Fruit fly (Drosophila melanogaster) whole organism, embryonic: ENCODE results near the gene CG46465.

Experiments
- BEAF-32 ChIP-seq: fragments of 200-800 bp; sonication (Bioruptor generic); optimal IDR thresholded peaks from 3 replicates; lab custom pipeline; 2017; ENCODE audit warnings: missing biosample characterization, missing genetic modification characterization, mild to moderate bottlenecking, moderate library complexity, missing genetic modification reagents
- CG10147 ChIP-seq: fragments of 200-800 bp; sonication (Bioruptor generic); optimal IDR thresholded peaks from 2 replicates; lab custom pipeline; 2019; ENCODE audit warnings: missing biosample characterization, mild to moderate bottlenecking, missing genetic modification characterization, moderate library complexity
- CG12769 ChIP-seq: fragments of 200-800 bp; sonication (Bioruptor generic); optimal IDR thresholded peaks from 2 replicates; lab custom pipeline; 2019; ENCODE audit warnings: missing biosample characterization, mild to moderate bottlenecking, missing genetic modification characterization, moderate library complexity
- CG13287 ChIP-seq: fragments of 200-800 bp; sonication (Bioruptor generic); IDR thresholded peaks from 2 replicates; pipeline ENCODE4 v1.3.6; 2022; ENCODE audit warnings: missing biosample characterization, missing genetic modification characterization; ENCODE audit not compliant: partially characterized antibody
- CG13894 ChIP-seq: fragments of 200-800 bp; sonication (Bioruptor generic); optimal IDR thresholded peaks from 3 replicates; lab custom pipeline; 2018; ENCODE audit warnings: missing biosample characterization, mild to moderate bottlenecking, missing genetic modification characterization, moderate library complexity
- CG16813 ChIP-seq: fragments of 200-800 bp; sonication (Bioruptor generic); IDR thresholded peaks from 3 replicates; pipeline ENCODE4 v1.3.6; 2022; ENCODE audit warnings: missing biosample characterization, missing genetic modification characterization; ENCODE audit not compliant: partially characterized antibody
- CG18476 ChIP-seq: fragments of 200-800 bp; sonication (Bioruptor generic); optimal IDR thresholded peaks from 2 replicates; lab custom pipeline; 2016; ENCODE audit warnings: missing biosample characterization, mild to moderate bottlenecking, missing genetic modification characterization
- CG2116 ChIP-seq: fragments of 200-800 bp; sonication (Bioruptor generic); optimal IDR thresholded peaks from 3 replicates; lab custom pipeline; 2018; ENCODE audit warnings: missing biosample characterization, mild to moderate bottlenecking, missing genetic modification characterization
- CG2120 ChIP-seq: fragments of 200-800 bp; sonication (Bioruptor generic); optimal IDR thresholded peaks from 3 replicates; lab custom pipeline; 2016; ENCODE audit warnings: missing biosample characterization, missing genetic modification characterization
- CG2129 ChIP-seq: fragments of 200-800 bp; sonication (Bioruptor generic); IDR thresholded peaks from 2 replicates; pipeline ENCODE4 v1.3.6; 2022; ENCODE audit warnings: missing biosample characterization, missing genetic modification characterization; ENCODE audit not compliant: partially characterized antibody
- CG2199 ChIP-seq: fragments of 200-800 bp; sonication (Bioruptor generic); IDR thresholded peaks from 3 replicates; pipeline ENCODE4 v1.3.6; 2022; ENCODE audit warnings: missing biosample characterization, missing genetic modification characterization
- CG3065 ChIP-seq: fragments of 200-800 bp; sonication (Bioruptor generic); optimal IDR thresholded peaks from 2 replicates; lab custom pipeline; 2016; ENCODE audit warnings: missing biosample characterization, missing genetic modification characterization
- CG34224 ChIP-seq: fragments of 200-800 bp; sonication (Bioruptor generic); IDR thresholded peaks from 3 replicates; pipeline ENCODE4 v1.3.6; 2022; ENCODE audit warnings: missing biosample characterization, missing genetic modification characterization; ENCODE audit not compliant: partially characterized antibody
- CG6765 ChIP-seq: fragments of 200-800 bp; sonication (Bioruptor generic); optimal IDR thresholded peaks from 3 replicates; lab custom pipeline; 2017; ENCODE audit warnings: missing biosample characterization, mild to moderate bottlenecking, missing genetic modification characterization
- CG6791 ChIP-seq: fragments of 200-800 bp; sonication (Bioruptor generic); IDR thresholded peaks from 3 replicates; pipeline ENCODE4 v1.3.6; 2022; ENCODE audit warnings: missing biosample characterization, missing genetic modification characterization; ENCODE audit not compliant: partially characterized antibody
- CG7963 ChIP-seq: fragments of 200-800 bp; sonication (Bioruptor generic); IDR thresholded peaks from 3 replicates; pipeline ENCODE4 v1.3.6; 2022; ENCODE audit warnings: missing biosample characterization, missing genetic modification characterization; ENCODE audit not compliant: partially characterized antibody
- CG7987 ChIP-seq: fragments of 200-800 bp; sonication (Bioruptor generic); optimal IDR thresholded peaks from 2 replicates; lab custom pipeline; 2018; ENCODE audit warnings: missing biosample characterization, mild to moderate bottlenecking, missing genetic modification characterization, moderate library complexity
- CG8924 ChIP-seq: fragments of 200-800 bp; optimal IDR thresholded peaks from 3 replicates; lab custom pipeline; 2019; ENCODE audit warnings: missing biosample characterization, mild to moderate bottlenecking, missing genetic modification characterization, moderate library complexity
- CG9437 ChIP-seq: fragments of 200-800 bp; sonication (Bioruptor generic); optimal IDR thresholded peaks from 2 replicates; lab custom pipeline; 2018; ENCODE audit warnings: missing biosample characterization, mild to moderate bottlenecking, missing genetic modification characterization
- CG9932 ChIP-seq: fragments of 200-800 bp; sonication (Bioruptor generic); IDR thresholded peaks from 2 replicates; pipeline ENCODE4 v1.3.6; 2022; ENCODE audit warnings: missing biosample characterization, missing genetic modification characterization
- Doc3 ChIP-seq: fragments of 200-800 bp; sonication (Bioruptor generic); IDR thresholded peaks from 3 replicates; pipeline ENCODE4 v1.3.6; 2022; ENCODE audit warnings: missing biosample characterization, missing genetic modification characterization; ENCODE audit not compliant: partially characterized antibody
- Dref ChIP-seq: fragments of 200-800 bp; sonication (Bioruptor generic); IDR thresholded peaks from 2 replicates; pipeline ENCODE4 v1.3.6; 2022; ENCODE audit warnings: missing biosample characterization, missing genetic modification characterization
- Ets65A ChIP-seq: fragments of 200-800 bp; sonication (Bioruptor generic); peaks from one replicate; lab custom pipeline; 2016; ENCODE audit warnings: missing biosample characterization, missing genetic modification characterization
- Med ChIP-seq: fragments of 200-800 bp; sonication (Bioruptor generic); peaks from one replicate; lab custom pipeline; 2016; ENCODE audit warnings: missing biosample characterization, missing genetic modification characterization, mild to moderate bottlenecking, inconsistent platforms, moderate library complexity
- NFAT ChIP-seq: fragments of 200-800 bp; sonication (Bioruptor generic); IDR thresholded peaks from 2 replicates; pipeline ENCODE4 v1.3.6; 2022; ENCODE audit warnings: missing biosample characterization, missing genetic modification characterization
- Opbp ChIP-seq: fragments of 200-800 bp; sonication (Bioruptor generic); IDR thresholded peaks from 3 replicates; pipeline ENCODE4 v1.3.6; 2022; ENCODE audit warnings: missing biosample characterization, missing genetic modification characterization; ENCODE audit not compliant: partially characterized antibody
- Pdp1 ChIP-seq, 2 experiments: fragments of 200-800 bp; sonication (Bioruptor generic); optimal IDR thresholded peaks; 3 replicates each; lab custom pipeline; 2016; ENCODE audit warnings: missing biosample characterization in 2 of 2, missing genetic modification characterization in 2 of 2, mild to moderate bottlenecking in 1 of 2, moderate library complexity in 1 of 2
- Ravus ChIP-seq: fragments of 200-800 bp; sonication (Bioruptor generic); IDR thresholded peaks from 2 replicates; pipeline ENCODE4 v1.3.6; 2022; ENCODE audit warnings: missing biosample characterization, missing genetic modification characterization
- Sin3A ChIP-seq: fragments of >200 bp; optimal IDR thresholded peaks from 2 replicates; lab custom pipeline; 2018
- Tbp ChIP-seq: fragments of >200 bp; optimal IDR thresholded peaks from 2 replicates; lab custom pipeline; 2018; ENCODE audit warnings: missing biosample characterization, missing genetic modification characterization
- Xbp1 ChIP-seq: fragments of 200-800 bp; sonication (Bioruptor generic); optimal IDR thresholded peaks from 3 replicates; lab custom pipeline; 2016; ENCODE audit warnings: missing biosample characterization, mild to moderate bottlenecking, missing genetic modification characterization
- abd-A ChIP-seq: fragments of 200-800 bp; sonication (Bioruptor generic); optimal IDR thresholded peaks from 3 replicates; lab custom pipeline; 2019; ENCODE audit warnings: missing biosample characterization, mild to moderate bottlenecking, missing genetic modification characterization, moderate library complexity
- chinmo ChIP-seq: fragments of 200-800 bp; sonication (Bioruptor generic); IDR thresholded peaks from 4 replicates; pipeline ENCODE4 v1.3.6; 2022; ENCODE audit warnings: missing biosample characterization, missing genetic modification characterization; ENCODE audit not compliant: partially characterized antibody
- crc ChIP-seq: fragments of 200-800 bp; sonication (Bioruptor generic); optimal IDR thresholded peaks from 2 replicates; lab custom pipeline; 2016; ENCODE audit warnings: missing biosample characterization, missing genetic modification characterization
- gcm2 ChIP-seq: fragments of 200-800 bp; sonication (Bioruptor generic); optimal IDR thresholded peaks from 2 replicates; lab custom pipeline; 2016; ENCODE audit warnings: missing biosample characterization, missing genetic modification characterization
- gro ChIP-seq: fragments of 200-800 bp; sonication (Bioruptor generic); optimal IDR thresholded peaks from 2 replicates; lab custom pipeline; 2016; ENCODE audit warnings: missing biosample characterization, missing genetic modification characterization
- hb ChIP-seq: fragments of 200-800 bp; sonication (Bioruptor generic); IDR thresholded peaks from 3 replicates; pipeline ENCODE4 v1.3.6; 2022; ENCODE audit warnings: missing biosample characterization, missing genetic modification characterization; ENCODE audit not compliant: partially characterized antibody
- hbn ChIP-seq: fragments of 200-800 bp; sonication (Bioruptor generic); IDR thresholded peaks from 2 replicates; pipeline ENCODE4 v1.3.6; 2022; ENCODE audit warnings: missing biosample characterization, missing genetic modification characterization; ENCODE audit not compliant: partially characterized antibody
- inv ChIP-seq: fragments of 200-800 bp; sonication (Bioruptor generic); IDR thresholded peaks from 2 replicates; pipeline ENCODE4 v1.3.6; 2022; ENCODE audit warnings: missing biosample characterization, missing genetic modification characterization; ENCODE audit not compliant: partially characterized antibody
- jumu ChIP-seq: fragments of 200-800 bp; sonication (Bioruptor generic); optimal IDR thresholded peaks from 3 replicates; lab custom pipeline; 2016; ENCODE audit warnings: missing biosample characterization, missing genetic modification characterization
- knrl ChIP-seq: fragments of 200-800 bp; sonication (Bioruptor generic); IDR thresholded peaks from 3 replicates; pipeline ENCODE4 v1.3.6; 2022; ENCODE audit warnings: missing biosample characterization, missing genetic modification characterization; ENCODE audit not compliant: partially characterized antibody
- lilli ChIP-seq: fragments of 200-800 bp; sonication (Bioruptor generic); optimal IDR thresholded peaks from 3 replicates; lab custom pipeline; 2016; ENCODE audit warnings: missing biosample characterization, missing genetic modification characterization
- mld ChIP-seq: fragments of 200-800 bp; sonication (Bioruptor generic); IDR thresholded peaks from 3 replicates; pipeline ENCODE4 v1.3.6; 2022; ENCODE audit warnings: missing biosample characterization, missing genetic modification characterization; ENCODE audit not compliant: partially characterized antibody
- nerfin-2 ChIP-seq: fragments of 200-800 bp; sonication (Bioruptor generic); IDR thresholded peaks from 2 replicates; pipeline ENCODE4 v1.3.6; 2022; ENCODE audit warnings: missing biosample characterization, missing genetic modification characterization; ENCODE audit not compliant: partially characterized antibody
- pzg ChIP-seq: fragments of 200-800 bp; sonication (Bioruptor generic); optimal IDR thresholded peaks from 3 replicates; lab custom pipeline; 2018; ENCODE audit warnings: missing biosample characterization, mild to moderate bottlenecking, missing genetic modification characterization, moderate library complexity
- slbo ChIP-seq: fragments of 200-800 bp; sonication (Bioruptor generic); IDR thresholded peaks from 2 replicates; pipeline ENCODE4 v1.3.6; 2022; ENCODE audit warnings: missing biosample characterization, missing genetic modification characterization
- vnd ChIP-seq: fragments of 200-800 bp; sonication (Bioruptor generic); IDR thresholded peaks from 3 replicates; pipeline ENCODE4 v1.3.6; 2022; ENCODE audit warnings: missing biosample characterization, missing genetic modification characterization; ENCODE audit not compliant: partially characterized antibody

Gene CG46465

dm6 chr2L:19034213-19034929 is 42.1 kb downstream of the CG46465 start, which contains the start of the genes mib2 and CG31800 (continued):
- peak; percentile 78 for TF ChIP-seq nerfin-2 (GFP tag; lab: Robert Waterston, UW)
- peak; percentile 47; the same call in 1 of the 2 replicates for TF ChIP-seq CG9932
- no peak for TF ChIP-seq gcm2
- TF ChIP-seq inv (GFP tag; lab: Robert Waterston, UW), result peak; percentile 75
- TF ChIP-seq hb, result peak; percentile 77; the same call in 2 of the 3 replicates
- TF ChIP-seq Tbp (GFP tag; lab: Kevin White, UChicago), result no peak
- peak; percentile 12 for TF ChIP-seq Sin3A (lab: Kevin White, UChicago)
- TF ChIP-seq CG9437, result no peak
- no peak for TF ChIP-seq CG3065 (GFP tag; lab: Kevin White, UChicago)
- peak; percentile 84 for TF ChIP-seq BEAF-32 (GFP tag; lab: Kevin White, UChicago)
- TF ChIP-seq mld (GFP tag; lab: Robert Waterston, UW), result peak; percentile 84
- peak in 1 of 2 experiments; percentile 77 for TF ChIP-seq Pdp1 (GFP tag; optimal IDR thresholded peaks at IDR 0.05; lab: Kevin White, UChicago)
- TF ChIP-seq CG2199 (GFP tag; lab: Robert Waterston, UW), result 0 out of 3 replicates have a peak, but pooled peaks have one; percentile 53
- no peak for TF ChIP-seq jumu (GFP tag; lab: Kevin White, UChicago)
- TF ChIP-seq gro, result peak; percentile 20
- peak; percentile 26 for TF ChIP-seq Xbp1 (GFP tag; lab: Kevin White, UChicago)
- TF ChIP-seq Doc3 (GFP tag; lab: Robert Waterston, UW), result peak; percentile 76; the same call in 2 of the 3 replicates
- TF ChIP-seq Ets65A (GFP tag; lab: Kevin White, UChicago), result peak; percentile 48
- peak; percentile 76 for TF ChIP-seq CG16813
- TF ChIP-seq CG6765, result no peak
- no peak for TF ChIP-seq CG18476 (GFP tag; lab: Kevin White, UChicago)
- TF ChIP-seq CG7963 (GFP tag; lab: Robert Waterston, UW), result peak; percentile 86
- no peak for TF ChIP-seq crc (GFP tag; lab: Kevin White, UChicago)
- TF ChIP-seq CG6791, result peak; percentile 85
- peak; percentile 74 for TF ChIP-seq abd-A (tag; lab: Kevin White, UChicago)
- TF ChIP-seq Opbp (GFP tag; lab: Robert Waterston, UW), result peak; percentile 86; the same call in 2 of the 3 replicates
- TF ChIP-seq CG13894 (tag; lab: Kevin White, UChicago), result peak; percentile 1
- peak; percentile 77 for TF ChIP-seq vnd (GFP tag; lab: Robert Waterston, UW)
- peak; percentile 10 for TF ChIP-seq lilli (GFP tag; lab: Kevin White, UChicago)
- peak; percentile 16 for TF ChIP-seq CG8924
- peak; percentile 32 for TF ChIP-seq CG10147 (GFP tag; lab: Kevin White, UChicago)
- TF ChIP-seq CG34224 (GFP tag; lab: Robert Waterston, UW), result peak; percentile 80
- TF ChIP-seq slbo (GFP tag; lab: Robert Waterston, UW), result peak; percentile 20; the same call in 1 of the 2 replicates
- peak; percentile 86 for TF ChIP-seq Dref
- peak; percentile 86 for TF ChIP-seq knrl
- TF ChIP-seq Ravus (GFP tag; lab: Robert Waterston, UW), result no peak
- TF ChIP-seq CG2129, result peak; percentile 74
- peak; percentile 63 for TF ChIP-seq pzg (GFP tag; lab: Kevin White, UChicago)
- TF ChIP-seq Med (GFP tag; lab: Kevin White, UChicago), result peak; percentile 80
- peak; percentile 78 for TF ChIP-seq CG13287
- TF ChIP-seq CG7987 (GFP tag; lab: Kevin White, UChicago), result peak; percentile 15
- no peak for TF ChIP-seq NFAT (GFP tag; lab: Robert Waterston, UW)
- peak; percentile 42 for TF ChIP-seq CG2120
- TF ChIP-seq CG12769 (tag; lab: Kevin White, UChicago), result no peak
- peak; percentile 55 for TF ChIP-seq hbn (GFP tag; lab: Robert Waterston, UW)
- peak; percentile 73 for TF ChIP-seq CG2116 (GFP tag; lab: Kevin White, UChicago)
- TF ChIP-seq chinmo, result peak; percentile 82; the same call in 2 of the 4 replicates
